Worm (Caenorhabditis elegans): ENCODE results near the gene sel-2.

DNA sequence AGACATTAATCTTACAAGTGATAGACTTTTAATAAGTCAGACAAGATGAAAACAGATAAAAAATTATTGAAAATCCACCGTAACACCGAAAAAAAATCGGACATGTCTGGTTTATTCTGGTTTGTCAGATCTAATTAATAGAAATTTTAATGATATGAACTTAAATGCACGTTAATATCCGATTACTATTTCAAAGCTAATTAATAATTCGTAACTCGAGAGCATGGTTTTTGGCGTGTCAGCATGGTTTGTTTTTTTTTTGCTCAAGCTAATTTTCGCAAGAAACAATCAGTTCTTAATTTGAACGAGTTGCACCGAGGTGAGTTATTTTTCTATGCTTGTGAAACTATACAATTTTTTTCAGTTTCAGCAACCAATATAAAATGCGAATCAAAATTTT is 22.8 kb upstream of the sel-2 start, which contains the start of gene clec-153:
- TF ChIP-seq tab-1 (GFP tag; IDR thresholded peaks at IDR 0.05) (no peak), T22C8.4 (GFP tag; IDR thresholded peaks at IDR 0.05) (no peak), cog-1 (tag; optimal IDR thresholded peaks at IDR 0.05) (no peak), klf-2 (GFP tag; conservative IDR thresholded peaks at IDR 0.05) (no peak), ztf-29 (GFP tag; IDR thresholded peaks at IDR 0.05) (no peak), flt-1 (GFP tag; IDR thresholded peaks at IDR 0.05) (no peak)

All from whole organism, midembryonic.